Worm (Caenorhabditis elegans): ENCODE measurements around the gene srt-69.

The srt-69 gene

ce11 chrV:5259448-5259847 lies 6.0 kb downstream of the srt-69 start, which contains the start of gene srt-70:
srt-70 (minus strand) TSS chrV:5259548.
- no peak for TF ChIP-seq ztf-23 (GFP tag; IDR thresholded peaks at IDR 0.05)
- no peak for TF ChIP-seq T22C8.4 (GFP tag; IDR thresholded peaks at IDR 0.05)
- TF ChIP-seq ztf-29 (GFP tag; IDR thresholded peaks at IDR 0.05) = no peak
- no peak for TF ChIP-seq flt-1 (GFP tag; IDR thresholded peaks at IDR 0.05)
- TF ChIP-seq ref-1 (GFP tag; conservative IDR thresholded peaks at IDR 0.05) = no peak
- no peak for TF ChIP-seq cog-1 (tag; optimal IDR thresholded peaks at IDR 0.05)
- no peak for TF ChIP-seq klf-2 (GFP tag; conservative IDR thresholded peaks at IDR 0.05)
- no peak for TF ChIP-seq med-1 (GFP tag; optimal IDR thresholded peaks at IDR 0.05; ENCODE audit: insufficient read depth)
- TF ChIP-seq tab-1 (GFP tag; IDR thresholded peaks at IDR 0.05) = no peak

ce11 chrV:5257358-5257757 lies 8.1 kb downstream of the srt-69 start, which contains the start of gene srt-67:
srt-67 (minus strand) TSS chrV:5257458.
- TF ChIP-seq ztf-23 (GFP tag; IDR thresholded peaks at IDR 0.05) = no peak
- TF ChIP-seq cog-1 (tag; optimal IDR thresholded peaks at IDR 0.05) = no peak
- no peak for TF ChIP-seq flt-1 (GFP tag; IDR thresholded peaks at IDR 0.05)
- TF ChIP-seq klf-2 (GFP tag; conservative IDR thresholded peaks at IDR 0.05) = no peak
- TF ChIP-seq med-1 (GFP tag; optimal IDR thresholded peaks at IDR 0.05; ENCODE audit: insufficient read depth) = no peak
- TF ChIP-seq T22C8.4 (GFP tag; IDR thresholded peaks at IDR 0.05) = no peak
- TF ChIP-seq ztf-29 (GFP tag; IDR thresholded peaks at IDR 0.05) = no peak
- no peak for TF ChIP-seq ref-1 (GFP tag; conservative IDR thresholded peaks at IDR 0.05)
- no peak for TF ChIP-seq tab-1 (GFP tag; IDR thresholded peaks at IDR 0.05)

ce11 chrV:5252016-5252415 lies 13.5 kb downstream of the srt-69 start, which contains the start of gene srt-68:
srt-68 (minus strand) TSS chrV:5252116.
- no peak for TF ChIP-seq med-1 (GFP tag; optimal IDR thresholded peaks at IDR 0.05; ENCODE audit: insufficient read depth)
- TF ChIP-seq T22C8.4 (GFP tag; IDR thresholded peaks at IDR 0.05) = no peak
- TF ChIP-seq ztf-23 (GFP tag; IDR thresholded peaks at IDR 0.05) = no peak
- no peak for TF ChIP-seq tab-1 (GFP tag; IDR thresholded peaks at IDR 0.05)
- TF ChIP-seq klf-2 (GFP tag; conservative IDR thresholded peaks at IDR 0.05) = no peak
- no peak for TF ChIP-seq ref-1 (GFP tag; conservative IDR thresholded peaks at IDR 0.05)
- no peak for TF ChIP-seq ztf-29 (GFP tag; IDR thresholded peaks at IDR 0.05)
- TF ChIP-seq cog-1 (tag; optimal IDR thresholded peaks at IDR 0.05) = no peak
- no peak for TF ChIP-seq flt-1 (GFP tag; IDR thresholded peaks at IDR 0.05)

ce11 chrV:5243036-5243435 lies 22.4 kb downstream of the srt-69 start, which contains the start of gene cest-35.1:
cest-35.1 (minus strand) TSS chrV:5243136.
- TF ChIP-seq ztf-29 (GFP tag; IDR thresholded peaks at IDR 0.05) (no peak), klf-2 (GFP tag; conservative IDR thresholded peaks at IDR 0.05) (no peak), ref-1 (GFP tag; conservative IDR thresholded peaks at IDR 0.05) (no peak), ztf-23 (GFP tag; IDR thresholded peaks at IDR 0.05) (no peak), med-1 (GFP tag; optimal IDR thresholded peaks at IDR 0.05; ENCODE audit: insufficient read depth) (no peak), T22C8.4 (GFP tag; IDR thresholded peaks at IDR 0.05) (no peak), cog-1 (tag; optimal IDR thresholded peaks at IDR 0.05) (no peak), tab-1 (GFP tag; IDR thresholded peaks at IDR 0.05) (no peak), flt-1 (GFP tag; IDR thresholded peaks at IDR 0.05) (no peak)

DNA sequence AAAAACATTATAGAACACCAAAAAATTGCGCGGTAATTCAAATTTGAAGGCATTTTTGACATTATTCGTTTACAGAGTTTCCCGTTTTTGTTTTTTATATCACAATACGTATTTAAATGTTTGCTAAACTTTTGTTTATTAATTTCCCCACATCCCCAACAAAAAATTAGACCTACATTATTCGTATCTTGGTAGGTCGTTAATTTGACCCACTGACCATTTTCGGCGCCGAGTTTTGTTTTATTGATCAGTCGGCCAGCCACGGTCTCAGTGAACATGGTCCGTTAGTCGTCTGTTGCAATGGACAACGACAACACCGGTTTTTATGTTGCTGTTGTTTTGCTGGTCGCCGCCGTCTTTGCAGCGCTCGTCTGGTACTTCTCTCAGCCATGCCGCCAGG lies 25.6 kb downstream of the srt-69 start, which contains the start of gene B0238.15:
Gene B0238.15, plus strand, starts transcription at position 301 of the 400 bp plus-strand sequence.
- TF ChIP-seq med-1 (GFP tag; optimal IDR thresholded peaks at IDR 0.05; ENCODE audit: insufficient read depth) (no peak), cog-1 (tag; optimal IDR thresholded peaks at IDR 0.05) (no peak), ztf-23 (GFP tag; IDR thresholded peaks at IDR 0.05) (no peak), T22C8.4 (GFP tag; IDR thresholded peaks at IDR 0.05) (no peak), tab-1 (GFP tag; IDR thresholded peaks at IDR 0.05) (no peak), flt-1 (GFP tag; IDR thresholded peaks at IDR 0.05) (no peak), ztf-29 (GFP tag; IDR thresholded peaks at IDR 0.05) (no peak), ref-1 (GFP tag; conservative IDR thresholded peaks at IDR 0.05) (no peak), klf-2 (GFP tag; conservative IDR thresholded peaks at IDR 0.05) (no peak)

DNA sequence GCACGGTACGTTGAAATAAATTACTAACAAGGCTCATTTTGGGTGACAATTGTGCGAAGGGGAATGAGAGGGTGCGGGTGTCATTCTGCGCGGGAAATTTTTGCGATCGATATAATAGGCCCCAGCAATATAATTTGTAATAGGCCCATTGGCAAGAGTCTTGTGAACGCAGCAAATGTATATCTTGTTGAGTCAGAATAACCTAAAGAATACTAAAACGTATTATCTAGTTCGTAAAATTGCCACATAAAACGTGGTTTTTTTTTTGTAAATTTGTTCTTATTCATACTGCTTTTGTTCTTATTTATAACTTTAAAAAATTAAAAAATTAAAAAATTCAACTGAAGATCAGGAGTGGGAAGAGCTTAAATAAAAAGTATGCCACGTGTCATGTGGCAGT lies 26.1 kb downstream of the srt-69 start, which contains the start of gene C52A10.3:
Gene C52A10.3, minus strand, starts transcription at position 101 of the 400 bp plus-strand sequence.
- no peak for TF ChIP-seq klf-2 (GFP tag; conservative IDR thresholded peaks at IDR 0.05)
- no peak for TF ChIP-seq T22C8.4 (GFP tag; IDR thresholded peaks at IDR 0.05)
- TF ChIP-seq ztf-29 (GFP tag; IDR thresholded peaks at IDR 0.05) = no peak
- no peak for TF ChIP-seq med-1 (GFP tag; optimal IDR thresholded peaks at IDR 0.05; ENCODE audit: insufficient read depth)
- no peak for TF ChIP-seq flt-1 (GFP tag; IDR thresholded peaks at IDR 0.05)
- no peak for TF ChIP-seq ztf-23 (GFP tag; IDR thresholded peaks at IDR 0.05)
- TF ChIP-seq ref-1 (GFP tag; conservative IDR thresholded peaks at IDR 0.05) = no peak
- no peak for TF ChIP-seq tab-1 (GFP tag; IDR thresholded peaks at IDR 0.05)
- no peak for TF ChIP-seq cog-1 (tag; optimal IDR thresholded peaks at IDR 0.05)

ce11 chrV:5237116-5237515 lies 28.4 kb downstream of the srt-69 start, which contains the start of gene cest-35.2:
cest-35.2 (minus strand) TSS chrV:5237216.
- TF ChIP-seq T22C8.4 (GFP tag; IDR thresholded peaks at IDR 0.05) = no peak
- TF ChIP-seq ref-1 (GFP tag; conservative IDR thresholded peaks at IDR 0.05) = no peak
- no peak for TF ChIP-seq ztf-23 (GFP tag; IDR thresholded peaks at IDR 0.05)
- no peak for TF ChIP-seq flt-1 (GFP tag; IDR thresholded peaks at IDR 0.05)
- TF ChIP-seq ztf-29 (GFP tag; IDR thresholded peaks at IDR 0.05) = no peak
- no peak for TF ChIP-seq klf-2 (GFP tag; conservative IDR thresholded peaks at IDR 0.05)
- TF ChIP-seq cog-1 (tag; optimal IDR thresholded peaks at IDR 0.05) = no peak
- TF ChIP-seq tab-1 (GFP tag; IDR thresholded peaks at IDR 0.05) = no peak
- TF ChIP-seq med-1 (GFP tag; optimal IDR thresholded peaks at IDR 0.05; ENCODE audit: insufficient read depth) = no peak

DNA sequence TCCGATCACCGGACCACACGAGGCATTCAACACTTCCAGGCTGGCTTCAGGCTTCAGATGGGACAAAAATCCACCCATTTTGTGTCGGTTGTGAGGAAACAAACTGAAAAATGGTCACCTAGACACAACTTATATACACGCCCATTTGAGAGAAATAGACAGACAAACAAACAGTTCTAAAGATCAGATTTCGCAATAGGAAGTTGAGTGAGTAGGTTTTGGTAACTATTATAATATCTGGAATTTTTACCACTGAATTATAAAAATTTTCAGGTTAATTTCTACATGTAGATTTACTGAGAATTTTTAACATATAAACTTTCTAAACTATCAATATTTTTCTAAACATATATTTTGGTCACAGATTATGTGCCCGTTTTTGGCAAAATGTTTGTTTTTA lies 31.7 kb downstream of the srt-69 start, which contains the start of gene cest-32:
Gene cest-32, minus strand, starts transcription at position 115 of the 400 bp plus-strand sequence.
- TF ChIP-seq cog-1 (tag; optimal IDR thresholded peaks at IDR 0.05) (no peak), klf-2 (GFP tag; conservative IDR thresholded peaks at IDR 0.05) (no peak)

- TF ChIP-seq ztf-23 (GFP tag; IDR thresholded peaks at IDR 0.05) (no peak), flt-1 (GFP tag; IDR thresholded peaks at IDR 0.05) (no peak), ref-1 (GFP tag; conservative IDR thresholded peaks at IDR 0.05) (no peak), med-1 (GFP tag; optimal IDR thresholded peaks at IDR 0.05; ENCODE audit: insufficient read depth) (no peak), ztf-29 (GFP tag; IDR thresholded peaks at IDR 0.05) (no peak), tab-1 (GFP tag; IDR thresholded peaks at IDR 0.05) (no peak), T22C8.4 (GFP tag; IDR thresholded peaks at IDR 0.05) (no peak), cog-1 (tag; optimal IDR thresholded peaks at IDR 0.05) (no peak), klf-2 (GFP tag; conservative IDR thresholded peaks at IDR 0.05) (no peak)
These were observed 37.0 kb downstream of the srt-69 start for ce11 chrV:5228513-5228912.

Measured in whole organism, midembryonic.